Worm (Caenorhabditis elegans) whole organism, early embryonic: ENCODE measurements around the gene srbc-78.
A peak's percentile ranks its signal among the peaks of the same experiment; 100 is the strongest.

ENCODE experiments used
- B0310.2 ChIP-seq: sonication (generic microtip); optimal IDR thresholded peaks from 2 replicates; lab custom pipeline; 2016; ENCODE audit warnings: mild to moderate bottlenecking, missing genetic modification characterization, missing compliant biosample characterization
- F13C5.2 ChIP-seq: sonication (generic microtip); optimal IDR thresholded peaks from 2 replicates; lab custom pipeline; 2017; ENCODE audit warnings: mild to moderate bottlenecking, missing genetic modification characterization, inconsistent platforms, missing compliant biosample characterization
- aly-1 ChIP-seq: sonication (generic microtip); optimal IDR thresholded peaks from 2 replicates; lab custom pipeline; 2016; ENCODE audit warnings: missing genetic modification characterization, missing compliant biosample characterization
- ama-1 ChIP-seq: fragments of 150-350 bp; optimal IDR thresholded peaks from 2 replicates; lab custom pipeline; 2014
- ceh-13 ChIP-seq: fragments of 200-800 bp; sonication (Bioruptor generic); optimal IDR thresholded peaks from 2 replicates; lab custom pipeline; 2018; ENCODE audit warnings: mild to moderate bottlenecking, missing genetic modification characterization, missing compliant biosample characterization
- ceh-36 ChIP-seq: sonication (generic microtip); optimal IDR thresholded peaks from 2 replicates; lab custom pipeline; 2016; ENCODE audit warnings: missing genetic modification characterization, inconsistent platforms, missing compliant biosample characterization
- ets-7 ChIP-seq: sonication (generic microtip); optimal IDR thresholded peaks from 2 replicates; lab custom pipeline; 2016; ENCODE audit warnings: missing genotype, missing genetic modification characterization, missing compliant biosample characterization
- flt-1 ChIP-seq: fragments of 200-800 bp; sonication (Bioruptor generic); IDR thresholded peaks from 2 replicates; pipeline ENCODE4 v1.3.6; 2022; ENCODE audit warnings: missing genetic modification characterization, missing compliant biosample characterization
- hmbx-1 ChIP-seq: sonication (generic microtip); optimal IDR thresholded peaks from 2 replicates; lab custom pipeline; 2016; ENCODE audit warnings: mild to moderate bottlenecking, missing genetic modification characterization, missing compliant biosample characterization
- hmg-4 ChIP-seq: fragments of 200-800 bp; sonication (Bioruptor generic); optimal IDR thresholded peaks from 2 replicates; lab custom pipeline; 2018; ENCODE audit warnings: mild to moderate bottlenecking, missing genetic modification characterization, missing compliant biosample characterization
- hnd-1 ChIP-seq: sonication (generic microtip); optimal IDR thresholded peaks from 2 replicates; lab custom pipeline; 2016; ENCODE audit warnings: missing genetic modification characterization, missing compliant biosample characterization
- pes-1 ChIP-seq: fragments of 200-800 bp; sonication (Bioruptor generic); IDR thresholded peaks from 2 replicates; pipeline ENCODE4 v1.3.6; 2022; ENCODE audit warnings: missing genetic modification reagents, missing genetic modification characterization, missing compliant biosample characterization
- scrt-1 ChIP-seq: fragments of 200-800 bp; sonication (Bioruptor generic); IDR thresholded peaks from 2 replicates; pipeline ENCODE4 v1.3.6; 2022; ENCODE audit warnings: missing genetic modification characterization, missing compliant biosample characterization
- sea-1 ChIP-seq: fragments of 200-800 bp; sonication (Bioruptor generic); conservative IDR thresholded peaks from 2 replicates; pipeline ENCODE4 v1.3.6; 2022; ENCODE audit warnings: missing genetic modification characterization, missing compliant biosample characterization
- tbx-11 ChIP-seq: fragments of 200-800 bp; sonication (Bioruptor generic); IDR thresholded peaks from 2 replicates; pipeline ENCODE4 v1.3.6; 2022; ENCODE audit warnings: missing genetic modification characterization, missing compliant biosample characterization
- tbx-37 ChIP-seq: fragments of 200-800 bp; sonication (Bioruptor generic); conservative IDR thresholded peaks from 2 replicates; pipeline ENCODE4 v1.3.6; 2022; ENCODE audit warnings: missing genetic modification reagents, missing genetic modification characterization, missing compliant biosample characterization
- tra-4 ChIP-seq: sonication (generic microtip); optimal IDR thresholded peaks from 2 replicates; lab custom pipeline; 2017; ENCODE audit warnings: missing genetic modification characterization, missing compliant biosample characterization

Gene srbc-78

ce11 chrV:20498980-20499379, 10.0 kb upstream of the srbc-78 start, which contains the start of gene dct-16:
Gene dct-16, minus strand, starts transcription at chrV:20499057.
- TF ChIP-seq pes-1 (GFP tag; lab: Robert Waterston, UW) (no peak), hnd-1 (tag; lab: Kevin White, UChicago) (no peak), tbx-37 (GFP tag; lab: Robert Waterston, UW) (no peak), ets-7 (tag; lab: Kevin White, UChicago) (no peak), F13C5.2 (tag; lab: Kevin White, UChicago) (no peak), ceh-13 (GFP tag; lab: Kevin White, UChicago) (no peak), ceh-36 (tag; lab: Kevin White, UChicago) (no peak), aly-1 (tag; lab: Kevin White, UChicago) (no peak), tbx-11 (GFP tag; lab: Robert Waterston, UW) (no peak), sea-1 (GFP tag; lab: Robert Waterston, UW) (no peak), flt-1 (GFP tag; lab: Robert Waterston, UW) (no peak), hmbx-1 (no peak), B0310.2 (tag; lab: Kevin White, UChicago) (no peak), ama-1 (lab: Kevin White, UChicago) (no peak)

ce11 chrV:20497537-20497936, 8.5 kb upstream of the srbc-78 start:
- no peak for TF ChIP-seq tbx-11 (GFP tag; lab: Robert Waterston, UW)
- no peak for TF ChIP-seq pes-1 (GFP tag; lab: Robert Waterston, UW)
- TF ChIP-seq flt-1 (GFP tag; lab: Robert Waterston, UW), result no peak
- TF ChIP-seq ama-1 (lab: Kevin White, UChicago), result no peak
- TF ChIP-seq ets-7 (tag; lab: Kevin White, UChicago), result no peak
- no peak for TF ChIP-seq B0310.2 (tag; lab: Kevin White, UChicago)
- no peak for TF ChIP-seq scrt-1
- no peak for TF ChIP-seq ceh-36 (tag; lab: Kevin White, UChicago)
- TF ChIP-seq tra-4 (tag; lab: Kevin White, UChicago), result no peak

ce11 chrV:20493271-20494231, 4.5 kb upstream of the srbc-78 start, which contains the start of gene B0250.5:
Gene B0250.5, plus strand, starts transcription at chrV:20493924.
- TF ChIP-seq tbx-37 (GFP tag; lab: Robert Waterston, UW) (no peak), tra-4 (tag; lab: Kevin White, UChicago) (no peak), hmg-4 (no peak), aly-1 (tag; lab: Kevin White, UChicago) (no peak), F13C5.2 (tag; lab: Kevin White, UChicago) (peak; percentile 41)

ce11 chrV:20492385-20492784, 3.4 kb upstream of the srbc-78 start, which contains the start of gene srbc-79:
Gene srbc-79, minus strand, starts transcription at chrV:20492485.
- TF ChIP-seq ceh-36 (tag; lab: Kevin White, UChicago), result no peak

- TF ChIP-seq tbx-11 (GFP tag; lab: Robert Waterston, UW) (no peak), scrt-1 (no peak), ceh-13 (GFP tag; lab: Kevin White, UChicago) (no peak), flt-1 (GFP tag; lab: Robert Waterston, UW) (no peak), hnd-1 (tag; lab: Kevin White, UChicago) (no peak), B0310.2 (tag; lab: Kevin White, UChicago) (no peak), tra-4 (tag; lab: Kevin White, UChicago) (no peak), tbx-37 (GFP tag; lab: Robert Waterston, UW) (no peak)
These were observed 2.5 kb downstream of the srbc-78 start for ce11 chrV:20486549-20486948.

ce11 chrV:20485285-20485684, 3.7 kb downstream of the srbc-78 start, which contains the start of gene dhcr-7:
Gene dhcr-7, minus strand, starts transcription at chrV:20485385.
- TF ChIP-seq hmg-4 (no peak), tra-4 (tag; lab: Kevin White, UChicago) (no peak), sea-1 (GFP tag; lab: Robert Waterston, UW) (no peak), B0310.2 (tag; lab: Kevin White, UChicago) (no peak), aly-1 (tag; lab: Kevin White, UChicago) (no peak)

ce11 chrV:20480790-20481189, 8.2 kb downstream of the srbc-78 start:
- TF ChIP-seq scrt-1 (no peak), ama-1 (lab: Kevin White, UChicago) (no peak)

- no peak for TF ChIP-seq hnd-1 (tag; lab: Kevin White, UChicago)
- TF ChIP-seq flt-1 (GFP tag; lab: Robert Waterston, UW), result 0 out of 2 replicates have a peak, but pooled peaks have one; percentile 15
- no peak for TF ChIP-seq pes-1 (GFP tag; lab: Robert Waterston, UW)
- TF ChIP-seq tra-4 (tag; lab: Kevin White, UChicago), result no peak
These were observed 9.8 kb downstream of the srbc-78 start, which contains the start of the genes calf-1 and rpl-2 for ce11 chrV:20479013-20479739. Gene calf-1, minus strand, starts transcription at chrV:20479089. Gene rpl-2, plus strand, starts transcription at chrV:20479689.
